Fruit fly (Drosophila melanogaster) whole organism, pupa: ENCODE data around the gene CG31445.

Experiments used
- CG12605 ChIP-seq: fragments of 200-800 bp; sonication (Bioruptor generic); IDR thresholded peaks from 2 replicates; pipeline ENCODE4 v1.3.6; 2022; ENCODE audit warnings: missing biosample characterization, missing genetic modification characterization
- CG13204 ChIP-seq: fragments of 200-800 bp; sonication (Bioruptor generic); optimal IDR thresholded peaks from 2 replicates; lab custom pipeline; 2018; ENCODE audit warnings: missing biosample characterization, mild to moderate bottlenecking, missing genetic modification characterization, moderate library complexity
- CG14655 ChIP-seq: fragments of 200-800 bp; sonication (Bioruptor generic); optimal IDR thresholded peaks from 3 replicates; lab custom pipeline; 2017; ENCODE audit warnings: mild to moderate bottlenecking, missing biosample characterization, missing genetic modification reagents, missing genetic modification characterization
- CG17806 ChIP-seq: fragments of 200-800 bp; sonication (Bioruptor generic); optimal IDR thresholded peaks from 2 replicates; lab custom pipeline; 2018; ENCODE audit warnings: missing biosample characterization, mild to moderate bottlenecking, missing genetic modification characterization, moderate library complexity
- CG8301 ChIP-seq: fragments of 200-800 bp; sonication (Bioruptor generic); optimal IDR thresholded peaks from 2 replicates; lab custom pipeline; 2018; ENCODE audit warnings: missing biosample characterization, mild to moderate bottlenecking, missing genetic modification characterization
- gl ChIP-seq: fragments of 200-800 bp; sonication (Bioruptor generic); optimal IDR thresholded peaks from 2 replicates; lab custom pipeline; 2018; ENCODE audit warnings: missing biosample characterization, mild to moderate bottlenecking, missing genetic modification characterization

DNA sequence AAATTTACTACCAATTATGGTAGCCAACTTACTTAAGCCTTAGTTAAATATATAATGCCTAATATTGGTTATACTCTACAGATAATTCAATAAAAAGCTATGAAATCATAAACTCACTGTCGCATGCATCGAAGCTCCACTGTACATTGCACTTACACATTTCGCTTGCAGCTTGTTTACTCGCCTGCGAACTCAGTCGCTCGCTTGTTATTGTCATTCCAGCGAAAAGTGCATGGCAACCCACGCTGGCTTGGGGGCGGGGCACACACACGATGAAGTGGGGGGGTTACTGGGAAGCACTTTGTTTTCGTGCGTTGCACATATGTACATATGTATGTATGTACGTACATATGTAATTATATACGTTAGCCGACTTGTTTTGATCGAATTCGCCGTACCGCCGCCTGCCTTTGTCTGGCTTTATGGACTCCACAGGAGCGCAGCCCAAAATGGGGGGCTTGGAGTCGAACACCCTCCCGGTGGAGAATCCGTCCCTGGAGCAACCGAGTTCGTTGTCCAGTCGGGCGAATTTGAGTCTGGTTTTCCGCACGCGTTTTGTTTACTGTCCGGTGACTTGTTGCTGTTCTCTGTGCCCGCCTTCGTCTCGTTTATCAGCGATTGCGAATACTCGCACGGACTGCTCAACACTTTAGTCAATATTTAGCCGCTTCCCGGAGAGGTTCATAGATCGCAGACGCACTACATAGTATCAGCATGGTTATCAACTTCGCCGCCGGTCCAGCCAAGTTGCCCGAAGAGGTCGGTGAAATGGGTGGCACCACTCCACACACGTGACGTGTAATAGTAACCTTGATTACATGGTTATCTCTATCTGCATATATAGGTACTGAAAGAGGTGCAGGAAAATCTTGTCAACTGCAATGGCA lies 44.6 kb downstream of the CG31445 start, which contains the start of gene CG11899:
- peak; percentile 80 for TF ChIP-seq gl (tag; lab: Kevin White, UChicago)
- peak; percentile 83 for TF ChIP-seq CG13204 (GFP tag; lab: Kevin White, UChicago)
- TF ChIP-seq CG17806 (tag; lab: Kevin White, UChicago), result peak; percentile 59
- peak; percentile 78 for TF ChIP-seq CG14655
- peak; percentile 68 for TF ChIP-seq CG12605
- peak; percentile 53 for TF ChIP-seq CG8301 (tag; lab: Kevin White, UChicago)
